Worm (Caenorhabditis elegans) whole organism, late embryonic: ENCODE results near the gene crh-2.

ENCODE experiments used
- ama-1 ChIP-seq: fragments of 150-350 bp; optimal IDR thresholded peaks from 2 replicates; lab custom pipeline; 2014
- ceh-2 ChIP-seq: sonication (generic microtip); optimal IDR thresholded peaks from 2 replicates; lab custom pipeline; 2016; ENCODE audit warnings: missing genotype, missing genetic modification characterization, missing compliant biosample characterization
- ceh-24 ChIP-seq: sonication (generic microtip); optimal IDR thresholded peaks from 2 replicates; lab custom pipeline; 2016; ENCODE audit warnings: mild to moderate bottlenecking, missing genetic modification characterization, missing compliant biosample characterization
- eyg-1 ChIP-seq: sonication (generic microtip); optimal IDR thresholded peaks from 2 replicates; lab custom pipeline; 2016; ENCODE audit warnings: missing genotype, missing genetic modification characterization, missing compliant biosample characterization
- fax-1 ChIP-seq: sonication (generic microtip); optimal IDR thresholded peaks from 2 replicates; lab custom pipeline; 2016; ENCODE audit warnings: missing genotype, missing genetic modification characterization, missing compliant biosample characterization
- nhr-11 ChIP-seq: fragments of 150-350 bp; optimal IDR thresholded peaks from 2 replicates; lab custom pipeline; 2014; ENCODE audit warnings: missing biosample characterization, missing genetic modification characterization
- npax-4 ChIP-seq: sonication (generic microtip); optimal IDR thresholded peaks from 2 replicates; lab custom pipeline; 2016; ENCODE audit warnings: missing genetic modification characterization, missing compliant biosample characterization
- pha-4 ChIP-seq: fragments of 150-350 bp; optimal IDR thresholded peaks from 2 replicates; lab custom pipeline; 2018; ENCODE audit warnings: missing biosample characterization, missing genetic modification reagents, missing genetic modification characterization
- sdc-2 ChIP-seq: sonication (generic microtip); optimal IDR thresholded peaks from 2 replicates; lab custom pipeline; 2016; ENCODE audit warnings: missing genotype, missing genetic modification characterization, missing compliant biosample characterization
- tbx-2 ChIP-seq: sonication (generic microtip); optimal IDR thresholded peaks from 2 replicates; lab custom pipeline; 2016; ENCODE audit warnings: missing genetic modification characterization, missing compliant biosample characterization
- ztf-16 ChIP-seq: sonication (generic microtip); optimal IDR thresholded peaks from 2 replicates; lab custom pipeline; 2017; ENCODE audit warnings: missing genetic modification characterization, missing compliant biosample characterization

DNA sequence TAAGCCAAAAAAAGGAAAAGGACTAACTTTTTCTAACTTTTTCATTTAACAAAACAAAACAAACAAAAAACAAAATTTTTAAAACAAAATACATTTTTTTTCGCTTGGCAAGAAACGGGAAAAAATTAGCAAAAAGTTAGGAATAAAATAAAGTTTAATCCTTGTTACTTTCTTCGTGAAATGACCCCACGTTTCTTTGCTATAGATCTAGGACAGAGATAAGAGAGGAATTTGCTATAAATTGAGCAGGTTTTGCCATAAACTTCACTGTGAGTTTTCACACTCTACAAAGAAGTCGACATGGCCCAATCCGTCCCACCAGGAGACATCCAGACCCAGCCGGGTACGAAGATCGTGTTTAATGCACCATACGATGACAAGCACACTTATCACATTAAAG lies 12.1 kb upstream of the crh-2 start, which contains the start of gene msp-50:
- TF ChIP-seq pha-4 (no peak), tbx-2 (tag; lab: Kevin White, UChicago) (no peak), sdc-2 (no peak), eyg-1 (no peak), ceh-24 (tag; lab: Kevin White, UChicago) (no peak), nhr-11 (no peak), ama-1 (lab: Kevin White, UChicago) (no peak), npax-4 (tag; lab: Kevin White, UChicago) (no peak), fax-1 (tag; lab: Kevin White, UChicago) (no peak), ceh-2 (tag; lab: Kevin White, UChicago) (no peak), ztf-16 (tag; lab: Kevin White, UChicago) (no peak)
